Worm (Caenorhabditis elegans) whole organism, L2 larva: ENCODE measurements around the gene cwn-2.

ENCODE experiments used
- F13H6.1 ChIP-seq: sonication (generic microtip); optimal IDR thresholded peaks from 2 replicates; lab custom pipeline; 2016; ENCODE audit warnings: missing genetic modification characterization, missing compliant biosample characterization
- R02D3.7 ChIP-seq: fragments of 150-350 bp; optimal IDR thresholded peaks from 2 replicates; lab custom pipeline; 2014; ENCODE audit warnings: missing biosample characterization, missing genetic modification characterization
- Y55F3AM.14 ChIP-seq: fragments of 200-800 bp; sonication (Bioruptor generic); optimal IDR thresholded peaks from 2 replicates; lab custom pipeline; 2018; ENCODE audit warnings: mild to moderate bottlenecking, missing genetic modification characterization, missing compliant biosample characterization
- ZK546.5 ChIP-seq: sonication (generic microtip); optimal IDR thresholded peaks from 2 replicates; lab custom pipeline; 2017; ENCODE audit warnings: missing biosample characterization, missing genetic modification characterization
- ama-1 ChIP-seq: fragments of 150-350 bp; optimal IDR thresholded peaks from 2 replicates; lab custom pipeline; 2018; ENCODE audit warnings: inconsistent platforms
- blmp-1 ChIP-seq: sonication (generic microtip); optimal IDR thresholded peaks from 2 replicates; lab custom pipeline; 2017; ENCODE audit warnings: missing genetic modification characterization, mild to moderate bottlenecking, missing compliant biosample characterization, antibody characterized with exemption, moderate library complexity; ENCODE audit not compliant: insufficient read depth
- ceh-16 ChIP-seq: fragments of 150-350 bp; optimal IDR thresholded peaks from 2 replicates; lab custom pipeline; 2014; ENCODE audit warnings: missing biosample characterization, missing genetic modification characterization
- ceh-82 ChIP-seq: fragments of 150-350 bp; optimal IDR thresholded peaks from 2 replicates; lab custom pipeline; 2014; ENCODE audit warnings: missing biosample characterization, missing genetic modification characterization
- dmd-4 ChIP-seq: sonication (generic microtip); optimal IDR thresholded peaks from 2 replicates; lab custom pipeline; 2017; ENCODE audit warnings: missing biosample characterization, missing genetic modification characterization
- egl-27 ChIP-seq: sonication (generic microtip); optimal IDR thresholded peaks from 3 replicates; lab custom pipeline; 2017; ENCODE audit warnings: missing biosample characterization, missing genetic modification reagents, missing genetic modification characterization
- elt-1 ChIP-seq: fragments of 150-350 bp; optimal IDR thresholded peaks from 2 replicates; lab custom pipeline; 2014; ENCODE audit warnings: missing biosample characterization, missing genetic modification characterization
- elt-3 ChIP-seq: sonication (generic microtip); optimal IDR thresholded peaks from 2 replicates; lab custom pipeline; 2017; ENCODE audit warnings: missing biosample characterization, missing genetic modification characterization
- fos-1 ChIP-seq: fragments of 150-350 bp; optimal IDR thresholded peaks from 2 replicates; lab custom pipeline; 2014; ENCODE audit warnings: missing biosample characterization, missing genetic modification characterization
- lin-11 ChIP-seq: fragments of 150-350 bp; sonication (generic microtip); optimal IDR thresholded peaks from 2 replicates; lab custom pipeline; 2014; ENCODE audit warnings: missing biosample characterization, missing genetic modification characterization, inconsistent platforms, mixed read lengths
- lin-13 ChIP-seq: fragments of 150-350 bp; optimal IDR thresholded peaks from 2 replicates; lab custom pipeline; 2014; ENCODE audit warnings: missing biosample characterization, missing genetic modification reagents, missing genetic modification characterization
- lin-39 ChIP-seq: fragments of 150-350 bp; optimal IDR thresholded peaks from 2 replicates; lab custom pipeline; 2014; ENCODE audit warnings: missing biosample characterization, missing genetic modification reagents, missing genetic modification characterization
- lsy-2 ChIP-seq, 2 experiments: fragments of 150-350 bp in 1 of 2; sonication (generic microtip) in 1 of 2; optimal IDR thresholded peaks; 2 replicates each; lab custom pipeline; 2014 to 2017; ENCODE audit warnings: missing biosample characterization in 2 of 2, missing genetic modification characterization in 2 of 2
- mab-5 ChIP-seq: fragments of 150-350 bp; optimal IDR thresholded peaks from 2 replicates; lab custom pipeline; 2014; ENCODE audit warnings: missing biosample characterization, missing genetic modification characterization
- mdl-1 ChIP-seq, 2 experiments: fragments of 150-350 bp in 1 of 2; sonication (generic microtip) in 1 of 2; optimal IDR thresholded peaks; 2 replicates each; lab custom pipeline; 2017; ENCODE audit warnings: missing biosample characterization in 2 of 2, missing genetic modification characterization in 2 of 2
- nhr-10 ChIP-seq: sonication (generic microtip); optimal IDR thresholded peaks from 2 replicates; lab custom pipeline; 2017; ENCODE audit warnings: missing biosample characterization, missing genetic modification characterization
- nhr-12 ChIP-seq: fragments of 150-350 bp; optimal IDR thresholded peaks from 2 replicates; lab custom pipeline; 2014; ENCODE audit warnings: missing biosample characterization, missing genetic modification characterization
- nhr-129 ChIP-seq: fragments of 150-350 bp; optimal IDR thresholded peaks from 2 replicates; lab custom pipeline; 2014; ENCODE audit warnings: missing biosample characterization, missing genetic modification characterization
- nhr-21 ChIP-seq: fragments of 150-350 bp; optimal IDR thresholded peaks from 2 replicates; lab custom pipeline; 2014; ENCODE audit warnings: missing biosample characterization, missing genetic modification characterization
- nhr-23 ChIP-seq: fragments of 150-350 bp; optimal IDR thresholded peaks from 2 replicates; lab custom pipeline; 2014; ENCODE audit warnings: missing biosample characterization, missing genetic modification reagents, missing genetic modification characterization
- nhr-237 ChIP-seq: fragments of 150-350 bp; optimal IDR thresholded peaks from 2 replicates; lab custom pipeline; 2014; ENCODE audit warnings: missing biosample characterization, missing genetic modification characterization
- nhr-77 ChIP-seq: fragments of 150-350 bp; optimal IDR thresholded peaks from 2 replicates; lab custom pipeline; 2014; ENCODE audit warnings: missing biosample characterization, missing genetic modification characterization
- skn-1 ChIP-seq: sonication (generic microtip); optimal IDR thresholded peaks from 2 replicates; lab custom pipeline; 2017; ENCODE audit warnings: missing biosample characterization, missing genetic modification characterization
- sma-3 ChIP-seq: sonication (generic microtip); optimal IDR thresholded peaks from 2 replicates; lab custom pipeline; 2016; ENCODE audit warnings: missing genetic modification reagents, missing genetic modification characterization, missing compliant biosample characterization
- sma-9 ChIP-seq, 2 experiments: fragments of 150-350 bp in 1 of 2; sonication (generic microtip) in 1 of 2; optimal IDR thresholded peaks; 2 replicates each; lab custom pipeline; 2014 to 2016; ENCODE audit warnings: missing genetic modification characterization in 2 of 2, mild to moderate bottlenecking in 1 of 2, missing biosample characterization in 1 of 2, missing compliant biosample characterization in 1 of 2, missing genetic modification reagents in 1 of 2, moderate library complexity in 1 of 2
- snpc-4 ChIP-seq: fragments of 150-350 bp; optimal IDR thresholded peaks from 2 replicates; lab custom pipeline; 2014; ENCODE audit warnings: missing biosample characterization, missing genetic modification characterization
- unc-39 ChIP-seq: fragments of 150-350 bp; optimal IDR thresholded peaks from 2 replicates; lab custom pipeline; 2014; ENCODE audit warnings: missing biosample characterization, missing genetic modification characterization
- unc-55 ChIP-seq: fragments of 150-350 bp; sonication (generic microtip); optimal IDR thresholded peaks from 3 replicates; lab custom pipeline; 2014; ENCODE audit warnings: missing biosample characterization, missing genetic modification reagents, missing genetic modification characterization
- zag-1 ChIP-seq: fragments of 150-350 bp; optimal IDR thresholded peaks from 2 replicates; lab custom pipeline; 2014; ENCODE audit warnings: missing biosample characterization, missing genetic modification characterization
- ztf-1 ChIP-seq: fragments of 200-800 bp; sonication (Bioruptor generic); conservative IDR thresholded peaks from 2 replicates; pipeline ENCODE4 v1.3.6; 2022; ENCODE audit warnings: missing genetic modification characterization, missing compliant biosample characterization
- ztf-4 ChIP-seq: fragments of 150-350 bp; optimal IDR thresholded peaks from 2 replicates; lab custom pipeline; 2014; ENCODE audit warnings: missing biosample characterization, missing genetic modification characterization

The cwn-2 gene

DNA sequence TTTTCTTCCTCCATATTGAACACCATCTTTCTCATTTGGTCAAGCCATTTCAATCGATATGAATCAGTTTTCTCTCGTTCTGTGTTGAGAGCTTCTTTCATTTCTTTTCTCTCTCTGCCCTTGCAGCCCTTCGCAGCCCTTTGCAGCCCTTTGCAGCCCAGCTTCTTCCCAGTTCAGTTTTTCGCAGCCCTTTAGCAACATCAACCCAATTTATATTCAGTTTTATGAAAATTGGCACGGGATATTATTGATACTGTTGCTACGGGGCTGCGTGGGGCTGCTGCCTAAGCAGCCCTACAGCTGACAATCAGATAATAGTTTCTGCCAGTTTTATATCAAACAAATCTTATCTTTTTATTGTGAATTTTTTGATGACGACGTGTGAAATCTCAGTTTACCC, 30.6 kb upstream of the cwn-2 start, which contains the start of gene F44D12.10:
F44D12.10 (minus strand) TSS at position 101 of the 400 bp plus-strand sequence.
- TF ChIP-seq blmp-1 (tag; lab: Kevin White, UChicago), result no peak
- no peak for TF ChIP-seq lin-39 (tag; lab: Kevin White, UChicago)
- TF ChIP-seq nhr-23 (tag; lab: Kevin White, UChicago), result no peak
- TF ChIP-seq ztf-4 (tag; lab: Kevin White, UChicago), result no peak
- no peak for TF ChIP-seq R02D3.7 (tag; lab: Kevin White, UChicago)
- no peak for TF ChIP-seq mdl-1 (tag; optimal IDR thresholded peaks at IDR 0.05; lab: Kevin White, UChicago)
- TF ChIP-seq ceh-16, result no peak
- TF ChIP-seq nhr-12 (tag; lab: Kevin White, UChicago), result no peak
- TF ChIP-seq nhr-237 (tag; lab: Kevin White, UChicago), result no peak
- TF ChIP-seq dmd-4 (tag; lab: Kevin White, UChicago), result no peak

DNA sequence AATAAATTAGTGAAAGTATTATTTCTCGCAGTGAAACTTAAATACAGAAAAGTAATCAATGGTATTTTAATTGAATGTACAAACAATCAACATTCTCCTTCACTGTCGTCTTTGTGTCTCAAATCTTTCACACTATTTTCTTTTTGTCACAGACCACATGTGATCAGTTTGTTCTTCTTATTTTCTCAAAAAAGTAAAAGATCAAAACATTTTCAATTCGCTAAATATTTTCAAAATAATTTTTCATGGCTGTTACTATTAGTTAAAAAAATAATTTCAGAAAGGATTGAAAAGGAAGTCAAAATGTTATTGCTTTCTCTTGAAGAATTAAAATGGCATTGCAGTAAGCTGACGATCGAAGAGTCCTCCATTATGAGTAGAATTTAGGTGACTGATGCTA, 26.8 kb upstream of the cwn-2 start, which contains the start of gene dhs-31:
dhs-31 (minus strand) TSS at position 101 of the 400 bp plus-strand sequence.
- TF ChIP-seq ama-1 (lab: Kevin White, UChicago) (no peak), nhr-12 (tag; lab: Kevin White, UChicago) (no peak), nhr-23 (tag; lab: Kevin White, UChicago) (no peak), lin-11 (tag; lab: Kevin White, UChicago) (no peak), ZK546.5 (tag; lab: Kevin White, UChicago) (no peak), nhr-77 (no peak), lin-39 (tag; lab: Kevin White, UChicago) (no peak), dmd-4 (tag; lab: Kevin White, UChicago) (no peak), egl-27 (no peak), ceh-16 (no peak), elt-1 (no peak), snpc-4 (no peak), ztf-1 (GFP tag; lab: Robert Waterston, UW) (no peak), lin-13 (no peak), R02D3.7 (tag; lab: Kevin White, UChicago) (no peak), fos-1 (tag; lab: Kevin White, UChicago) (no peak), lsy-2 (tag; optimal IDR thresholded peaks at IDR 0.05; lab: Kevin White, UChicago) (no peak), unc-39 (tag; lab: Kevin White, UChicago) (no peak)

DNA sequence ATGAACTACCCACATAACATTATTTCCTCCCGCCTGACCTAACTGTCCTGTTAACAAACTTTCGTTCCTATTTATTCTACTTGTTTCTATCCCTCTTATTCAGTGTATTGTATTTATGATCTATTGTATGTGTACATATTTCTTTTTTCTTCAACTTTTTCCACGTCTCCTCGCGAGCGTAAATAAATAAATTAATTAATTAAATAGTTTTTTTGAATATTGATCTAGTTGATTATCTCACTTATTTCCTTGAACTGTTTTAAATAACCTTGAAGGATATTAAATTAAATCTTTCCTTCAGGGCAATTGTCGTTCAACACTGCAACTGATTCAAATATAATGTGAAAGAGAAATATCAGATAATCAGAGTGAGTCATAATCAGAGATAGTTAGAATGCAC, 24.7 kb upstream of the cwn-2 start, which contains the start of gene frk-1:
frk-1 (plus strand) TSS at position 301 of the 400 bp plus-strand sequence.
- no peak for TF ChIP-seq Y55F3AM.14 (GFP tag; lab: Kevin White, UChicago)
- no peak for TF ChIP-seq mdl-1 (tag; optimal IDR thresholded peaks at IDR 0.05; lab: Kevin White, UChicago)
- TF ChIP-seq lin-13, result no peak
- no peak for TF ChIP-seq zag-1
- TF ChIP-seq ztf-4 (tag; lab: Kevin White, UChicago), result no peak
- TF ChIP-seq sma-9 (GFP tag; optimal IDR thresholded peaks at IDR 0.05; lab: Kevin White, UChicago), result no peak
- TF ChIP-seq sma-9 (tag; optimal IDR thresholded peaks at IDR 0.05; lab: Kevin White, UChicago), result no peak
- no peak for TF ChIP-seq elt-3 (tag; lab: Kevin White, UChicago)
- no peak for TF ChIP-seq ama-1 (lab: Kevin White, UChicago)
- no peak for TF ChIP-seq skn-1 (tag; lab: Kevin White, UChicago)
- no peak for TF ChIP-seq unc-39 (tag; lab: Kevin White, UChicago)
- no peak for TF ChIP-seq nhr-21 (tag; lab: Kevin White, UChicago)
- no peak for TF ChIP-seq lin-11 (tag; lab: Kevin White, UChicago)
- TF ChIP-seq lin-39 (tag; lab: Kevin White, UChicago), result no peak
- TF ChIP-seq ceh-82 (tag; lab: Kevin White, UChicago), result no peak
- TF ChIP-seq F13H6.1 (tag; lab: Kevin White, UChicago), result no peak
- TF ChIP-seq ztf-1 (GFP tag; lab: Robert Waterston, UW), result no peak
- TF ChIP-seq nhr-10 (tag; lab: Kevin White, UChicago), result no peak
- TF ChIP-seq mab-5 (tag; lab: Kevin White, UChicago), result no peak

DNA sequence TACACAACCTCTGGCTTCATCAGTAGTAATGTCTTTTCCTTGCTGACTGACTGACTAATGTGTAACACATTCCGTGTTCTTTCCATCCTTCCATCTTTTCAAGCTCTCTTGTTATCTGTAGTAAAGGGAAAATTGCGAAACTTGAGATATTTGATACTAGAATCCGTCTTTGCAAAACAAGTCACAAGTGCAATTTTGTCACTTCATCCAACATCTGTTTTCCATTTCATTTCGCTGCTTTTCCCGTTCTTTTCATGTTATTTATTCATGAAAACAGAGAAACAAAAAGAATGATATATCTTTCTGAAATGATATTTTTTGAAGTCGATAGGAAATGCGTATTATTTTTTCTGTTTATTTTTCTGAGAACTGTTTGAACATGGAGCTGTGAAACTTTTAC, 21.6 kb upstream of the cwn-2 start:
- TF ChIP-seq unc-55 (GFP tag; lab: Kevin White, UChicago) (peak; percentile 54), sma-3 (GFP tag; lab: Kevin White, UChicago) (no peak), nhr-129 (tag; lab: Kevin White, UChicago) (peak; percentile 10)
